Fruit fly (Drosophila melanogaster) whole organism: ENCODE results near the gene CG6055.

Experiments used
- CG8478 ChIP-seq: fragments of >200 bp; optimal IDR thresholded peaks from 2 replicates; lab custom pipeline; 2018; ENCODE audit warnings: inconsistent platforms
- Dll ChIP-seq: fragments of >200 bp; optimal IDR thresholded peaks from 2 replicates; lab custom pipeline; 2017
- EcR ChIP-seq, 2 experiments: fragments of >200 bp; optimal IDR thresholded peaks; 2 replicates each; lab custom pipeline; 2017; ENCODE audit warnings: missing biosample characterization in 2 of 2, missing genetic modification characterization in 2 of 2, missing genetic modification reagents in 2 of 2
- pan ChIP-seq: fragments of >200 bp; optimal IDR thresholded peaks from 2 replicates; lab custom pipeline; 2017
- psq ChIP-seq: fragments of >200 bp; optimal IDR thresholded peaks from 2 replicates; lab custom pipeline; 2017
- usp ChIP-seq: fragments of >200 bp; optimal IDR thresholded peaks from 2 replicates; lab custom pipeline; 2017; ENCODE audit warnings: missing biosample characterization, missing genetic modification characterization, mixed read lengths

- TF ChIP-seq CG8478 (no peak), psq (lab: Kevin White, UChicago) (no peak), usp (no peak), EcR (GFP tag; optimal IDR thresholded peaks at IDR 0.05; lab: Kevin White, UChicago) (no peak), pan (no peak), Dll (lab: Kevin White, UChicago) (no peak)
Observed at dm6 chr2L:7503719-7504118, 37.4 kb downstream of the CG6055 start.
